Fruit fly (Drosophila melanogaster) whole organism, embryonic: ENCODE data around the gene CG13838.

Experiments used
- Bgb ChIP-seq: fragments of 200-800 bp; sonication (Bioruptor generic); IDR thresholded peaks from 2 replicates; pipeline ENCODE4 v1.3.6; 2022; ENCODE audit warnings: missing biosample characterization, missing genetic modification characterization; ENCODE audit not compliant: partially characterized antibody
- CG10565 ChIP-seq: fragments of 200-800 bp; sonication (Bioruptor generic); optimal IDR thresholded peaks from 3 replicates; lab custom pipeline; 2016; ENCODE audit warnings: missing biosample characterization, mild to moderate bottlenecking, missing genetic modification characterization
- CG10654 ChIP-seq: fragments of 200-800 bp; sonication (Bioruptor generic); optimal IDR thresholded peaks from 2 replicates; lab custom pipeline; 2016; ENCODE audit warnings: missing biosample characterization, missing genetic modification characterization
- CG12219 ChIP-seq: fragments of 200-800 bp; sonication (Bioruptor generic); optimal IDR thresholded peaks from 3 replicates; lab custom pipeline; 2018; ENCODE audit warnings: missing biosample characterization, mild to moderate bottlenecking, missing genetic modification characterization
- CG13624 ChIP-seq: fragments of 200-800 bp; sonication (Bioruptor generic); optimal IDR thresholded peaks from 2 replicates; lab custom pipeline; 2016; ENCODE audit warnings: missing biosample characterization, missing genetic modification characterization
- CG14050 ChIP-seq: fragments of 200-800 bp; sonication (Bioruptor generic); IDR thresholded peaks from 3 replicates; pipeline ENCODE4 v1.3.6; 2022; ENCODE audit warnings: missing biosample characterization, missing genetic modification characterization
- CG14710 ChIP-seq: fragments of 200-800 bp; sonication (Bioruptor generic); optimal IDR thresholded peaks from 3 replicates; lab custom pipeline; 2019; ENCODE audit warnings: missing biosample characterization, mild to moderate bottlenecking, missing genetic modification characterization, moderate library complexity
- CG15073 ChIP-seq: fragments of 200-800 bp; sonication (Bioruptor generic); optimal IDR thresholded peaks from 2 replicates; lab custom pipeline; 2016; ENCODE audit warnings: missing biosample characterization, missing genetic modification characterization
- CG15601 ChIP-seq: fragments of 200-800 bp; sonication (Bioruptor generic); optimal IDR thresholded peaks from 3 replicates; lab custom pipeline; 2019; ENCODE audit warnings: missing biosample characterization, mild to moderate bottlenecking, missing genetic modification characterization, moderate library complexity
- CG17186 ChIP-seq: fragments of 200-800 bp; sonication (Bioruptor generic); optimal IDR thresholded peaks from 3 replicates; lab custom pipeline; 2017; ENCODE audit warnings: missing biosample characterization, missing genetic modification reagents, missing genetic modification characterization
- CG17361 ChIP-seq: fragments of 200-800 bp; sonication (Bioruptor generic); IDR thresholded peaks from 3 replicates; pipeline ENCODE4 v1.3.6; 2022; ENCODE audit warnings: missing biosample characterization, missing genetic modification characterization
- CG18262 ChIP-seq: fragments of 200-800 bp; optimal IDR thresholded peaks from 3 replicates; lab custom pipeline; 2019; ENCODE audit warnings: missing biosample characterization, mild to moderate bottlenecking, missing genetic modification characterization, moderate library complexity
- CG31441 ChIP-seq: fragments of 200-800 bp; sonication (Bioruptor generic); IDR thresholded peaks from 2 replicates; pipeline ENCODE4 v1.3.6; 2022; ENCODE audit warnings: missing biosample characterization, missing genetic modification characterization
- CG4282 ChIP-seq: fragments of 200-800 bp; sonication (Bioruptor generic); optimal IDR thresholded peaks from 2 replicates; lab custom pipeline; 2016; ENCODE audit warnings: missing biosample characterization, missing genetic modification characterization
- CG4360 ChIP-seq: fragments of 200-800 bp; sonication (Bioruptor generic); IDR thresholded peaks from 2 replicates; pipeline ENCODE4 v1.3.6; 2022; ENCODE audit warnings: missing biosample characterization, missing genetic modification characterization
- CG43689 ChIP-seq: fragments of 200-800 bp; sonication (Bioruptor generic); IDR thresholded peaks from 2 replicates; pipeline ENCODE4 v1.3.6; 2022; ENCODE audit warnings: missing biosample characterization, missing genetic modification characterization
- CG4707 ChIP-seq: fragments of 200-800 bp; sonication (Bioruptor generic); optimal IDR thresholded peaks from 2 replicates; lab custom pipeline; 2018; ENCODE audit warnings: missing biosample characterization, mild to moderate bottlenecking, missing genetic modification characterization, moderate library complexity
- CG9797 ChIP-seq: fragments of 200-800 bp; sonication (Bioruptor generic); optimal IDR thresholded peaks from 3 replicates; lab custom pipeline; 2018; ENCODE audit warnings: missing biosample characterization, mild to moderate bottlenecking, missing genetic modification characterization
- D19A ChIP-seq: fragments of 200-800 bp; optimal IDR thresholded peaks from 3 replicates; lab custom pipeline; 2019; ENCODE audit warnings: missing biosample characterization, mild to moderate bottlenecking, missing genetic modification characterization, moderate library complexity
- Dek ChIP-seq: fragments of 200-800 bp; sonication (Bioruptor generic); optimal IDR thresholded peaks from 3 replicates; lab custom pipeline; 2019; ENCODE audit warnings: missing biosample characterization, mild to moderate bottlenecking, missing genetic modification characterization, moderate library complexity
- Dll ChIP-seq: fragments of 200-800 bp; sonication (Bioruptor generic); IDR thresholded peaks from 4 replicates; pipeline ENCODE4 v1.3.6; 2022; ENCODE audit warnings: missing biosample characterization, missing genetic modification characterization; ENCODE audit not compliant: partially characterized antibody
- ERR ChIP-seq: fragments of 200-800 bp; sonication (Bioruptor generic); optimal IDR thresholded peaks from 2 replicates; lab custom pipeline; 2016; ENCODE audit warnings: missing biosample characterization, missing genetic modification characterization
- Elba2 ChIP-seq: fragments of 200-800 bp; sonication (Bioruptor generic); optimal IDR thresholded peaks from 3 replicates; lab custom pipeline; 2016; ENCODE audit warnings: missing biosample characterization, missing genetic modification characterization
- HLH4C ChIP-seq: fragments of 200-800 bp; sonication (Bioruptor generic); IDR thresholded peaks from 3 replicates; pipeline ENCODE4 v1.3.6; 2022; ENCODE audit warnings: missing biosample characterization, missing genetic modification characterization; ENCODE audit not compliant: partially characterized antibody
- Hand ChIP-seq: fragments of 200-800 bp; sonication (Bioruptor generic); optimal IDR thresholded peaks from 2 replicates; lab custom pipeline; 2017; ENCODE audit warnings: mild to moderate bottlenecking, missing biosample characterization, missing genetic modification reagents, missing genetic modification characterization
- HmgD ChIP-seq: fragments of 200-800 bp; sonication (Bioruptor generic); optimal IDR thresholded peaks from 3 replicates; lab custom pipeline; 2016; ENCODE audit warnings: missing biosample characterization, missing genetic modification characterization
- Hmr ChIP-seq: fragments of 200-800 bp; sonication (Bioruptor generic); optimal IDR thresholded peaks from 3 replicates; lab custom pipeline; 2017; ENCODE audit warnings: mild to moderate bottlenecking, missing biosample characterization, missing genetic modification reagents, missing genetic modification characterization
- Med ChIP-seq: fragments of 200-800 bp; sonication (Bioruptor generic); peaks from one replicate; lab custom pipeline; 2016; ENCODE audit warnings: missing biosample characterization, missing genetic modification characterization, mild to moderate bottlenecking, inconsistent platforms, moderate library complexity
- Nf-YC ChIP-seq: fragments of 200-800 bp; optimal IDR thresholded peaks from 3 replicates; lab custom pipeline; 2019; ENCODE audit warnings: missing biosample characterization, mild to moderate bottlenecking, missing genetic modification characterization, moderate library complexity
- Opbp ChIP-seq: fragments of 200-800 bp; sonication (Bioruptor generic); IDR thresholded peaks from 3 replicates; pipeline ENCODE4 v1.3.6; 2022; ENCODE audit warnings: missing biosample characterization, missing genetic modification characterization; ENCODE audit not compliant: partially characterized antibody
- Poxn ChIP-seq: fragments of 200-800 bp; sonication (Bioruptor generic); IDR thresholded peaks from 2 replicates; pipeline ENCODE4 v1.3.6; 2022; ENCODE audit warnings: missing biosample characterization, missing genetic modification characterization
- Ravus ChIP-seq: fragments of 200-800 bp; sonication (Bioruptor generic); IDR thresholded peaks from 2 replicates; pipeline ENCODE4 v1.3.6; 2022; ENCODE audit warnings: missing biosample characterization, missing genetic modification characterization
- Sin3A ChIP-seq: fragments of >200 bp; optimal IDR thresholded peaks from 2 replicates; lab custom pipeline; 2018
- ara ChIP-seq: fragments of 200-800 bp; sonication (Bioruptor generic); IDR thresholded peaks from 2 replicates; pipeline ENCODE4 v1.3.6; 2022; ENCODE audit warnings: missing biosample characterization, missing genetic modification characterization
- bcd ChIP-seq: fragments of 200-800 bp; sonication (Bioruptor generic); optimal IDR thresholded peaks from 2 replicates; lab custom pipeline; 2017; ENCODE audit warnings: missing biosample characterization, mild to moderate bottlenecking, missing genetic modification characterization
- cad ChIP-seq: fragments of >200 bp; optimal IDR thresholded peaks from 2 replicates; lab custom pipeline; 2017; ENCODE audit warnings: missing biosample characterization, missing genetic modification characterization
- corto ChIP-seq: fragments of 200-800 bp; sonication (Bioruptor generic); optimal IDR thresholded peaks from 2 replicates; lab custom pipeline; 2016; ENCODE audit warnings: missing biosample characterization, mild to moderate bottlenecking, missing genetic modification characterization, moderate library complexity
- esg ChIP-seq: fragments of 200-800 bp; sonication (Bioruptor generic); conservative IDR thresholded peaks from 2 replicates; pipeline ENCODE4 v1.3.6; 2022; ENCODE audit warnings: missing biosample characterization, missing genetic modification characterization
- eve ChIP-seq, 2 experiments: fragments of >200 bp; optimal IDR thresholded peaks; 2 replicates each; lab custom pipeline; 2017; ENCODE audit warnings: missing biosample characterization in 2 of 2, missing genetic modification characterization in 2 of 2
- fru ChIP-seq: fragments of >200 bp; optimal IDR thresholded peaks from 2 replicates; lab custom pipeline; 2017
- gfzf ChIP-seq: fragments of 200-800 bp; sonication (Bioruptor generic); optimal IDR thresholded peaks from 2 replicates; lab custom pipeline; 2016; ENCODE audit warnings: missing biosample characterization, mild to moderate bottlenecking, missing genetic modification characterization, moderate library complexity
- gt ChIP-seq: fragments of 200-800 bp; sonication (Bioruptor generic); IDR thresholded peaks from 2 replicates; pipeline ENCODE4 v1.3.6; 2022; ENCODE audit warnings: missing biosample characterization, missing genetic modification characterization
- jing ChIP-seq: fragments of 200-800 bp; sonication (Bioruptor generic); optimal IDR thresholded peaks from 2 replicates; lab custom pipeline; 2018; ENCODE audit warnings: missing biosample characterization, mild to moderate bottlenecking, missing genetic modification characterization
- jumu ChIP-seq: fragments of 200-800 bp; sonication (Bioruptor generic); optimal IDR thresholded peaks from 3 replicates; lab custom pipeline; 2016; ENCODE audit warnings: missing biosample characterization, missing genetic modification characterization
- lmd ChIP-seq: fragments of 200-800 bp; sonication (Bioruptor generic); IDR thresholded peaks from 2 replicates; pipeline ENCODE4 v1.3.6; 2022; ENCODE audit warnings: missing biosample characterization, missing genetic modification characterization
- odd ChIP-seq: fragments of 200-800 bp; sonication (Bioruptor generic); optimal IDR thresholded peaks from 2 replicates; lab custom pipeline; 2017; ENCODE audit warnings: missing biosample characterization, mild to moderate bottlenecking, missing genetic modification characterization
- pnt ChIP-seq: fragments of 200-800 bp; sonication (Bioruptor generic); optimal IDR thresholded peaks from 3 replicates; lab custom pipeline; 2016; ENCODE audit warnings: missing biosample characterization, missing genetic modification characterization
- stwl ChIP-seq: fragments of 200-800 bp; sonication (Bioruptor generic); optimal IDR thresholded peaks from 3 replicates; lab custom pipeline; 2018; ENCODE audit warnings: missing biosample characterization, mild to moderate bottlenecking, missing genetic modification characterization, moderate library complexity
- tgo ChIP-seq: fragments of 200-800 bp; sonication (Bioruptor generic); IDR thresholded peaks from 3 replicates; pipeline ENCODE4 v1.3.6; 2022; ENCODE audit warnings: missing biosample characterization, missing genetic modification characterization
- tin ChIP-seq: fragments of 200-800 bp; sonication (Bioruptor generic); optimal IDR thresholded peaks from 3 replicates; lab custom pipeline; 2016; ENCODE audit warnings: missing biosample characterization, missing genetic modification characterization
- vnd ChIP-seq: fragments of 200-800 bp; sonication (Bioruptor generic); IDR thresholded peaks from 3 replicates; pipeline ENCODE4 v1.3.6; 2022; ENCODE audit warnings: missing biosample characterization, missing genetic modification characterization; ENCODE audit not compliant: partially characterized antibody
- zfh1 ChIP-seq: fragments of 200-800 bp; sonication (Bioruptor generic); IDR thresholded peaks from 3 replicates; pipeline ENCODE4 v1.3.6; 2022; ENCODE audit warnings: missing biosample characterization, missing genetic modification characterization

CG13838 gene

DNA sequence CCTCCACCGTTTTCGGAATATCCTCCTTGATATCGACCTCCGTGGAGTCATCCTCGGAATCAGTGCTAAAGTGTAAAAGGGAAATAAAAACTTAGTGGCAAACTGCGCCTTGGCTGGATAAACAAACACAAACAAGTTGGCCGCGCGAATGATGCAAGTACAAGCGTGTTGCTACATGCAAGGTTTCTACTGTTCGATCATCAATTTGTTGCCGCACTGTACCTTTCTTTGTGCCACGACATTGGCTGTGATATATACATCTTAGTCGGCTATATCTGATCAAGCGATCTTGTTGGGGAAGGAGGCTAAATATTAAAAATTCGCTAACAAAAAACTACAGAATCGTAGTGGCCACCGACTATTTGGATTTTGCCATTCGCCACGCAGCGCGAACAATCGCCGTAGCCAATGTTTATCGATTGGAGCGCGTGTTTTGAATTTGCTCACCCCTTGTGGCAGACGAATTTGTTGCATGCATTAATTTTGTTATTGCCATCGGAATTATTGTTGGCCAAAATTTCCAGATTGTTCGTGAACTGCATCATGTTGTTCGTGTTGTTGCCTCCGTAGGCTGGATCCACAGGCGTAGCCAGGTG lies 11.2 kb downstream of the CG13838 start:
- no peak for TF ChIP-seq Nf-YC
- TF ChIP-seq Hand, result no peak
- 0 out of 3 replicates have a peak, but pooled peaks have one; percentile 12 for TF ChIP-seq vnd (GFP tag; lab: Robert Waterston, UW)
- TF ChIP-seq Poxn, result no peak
- TF ChIP-seq D19A (tag; lab: Kevin White, UChicago), result no peak
- no peak for TF ChIP-seq CG18262
- TF ChIP-seq jing (GFP tag; lab: Kevin White, UChicago), result no peak
- TF ChIP-seq CG17186 (GFP tag; lab: Kevin White, UChicago), result no peak
- TF ChIP-seq odd, result no peak
- TF ChIP-seq Med (GFP tag; lab: Kevin White, UChicago), result peak; percentile 43
- TF ChIP-seq pnt (GFP tag; lab: Kevin White, UChicago), result no peak
- no peak for TF ChIP-seq Dek
- TF ChIP-seq stwl (tag; lab: Kevin White, UChicago), result peak; percentile 4
- TF ChIP-seq Bgb (GFP tag; lab: Robert Waterston, UW), result peak; percentile 60
- no peak for TF ChIP-seq esg (GFP tag; lab: Robert Waterston, UW)
- no peak for TF ChIP-seq CG10565 (GFP tag; lab: Kevin White, UChicago)
- no peak for TF ChIP-seq tin (GFP tag; lab: Kevin White, UChicago)
- peak; percentile 56; the same call in 2 of the 3 replicates for TF ChIP-seq Opbp (GFP tag; lab: Robert Waterston, UW)
- TF ChIP-seq Elba2 (GFP tag; lab: Kevin White, UChicago), result no peak
- no peak for TF ChIP-seq CG31441
- TF ChIP-seq CG9797 (GFP tag; lab: Kevin White, UChicago), result no peak
- TF ChIP-seq CG4707 (GFP tag; lab: Kevin White, UChicago), result no peak
- TF ChIP-seq CG14710 (tag; lab: Kevin White, UChicago), result no peak
- 0 out of 4 replicates have a peak, but pooled peaks have one; percentile 19 for TF ChIP-seq Dll (GFP tag; lab: Robert Waterston, UW)
- no peak for TF ChIP-seq lmd (GFP tag; lab: Robert Waterston, UW)
- no peak for TF ChIP-seq gt
- no peak for TF ChIP-seq ERR (GFP tag; lab: Kevin White, UChicago)
- TF ChIP-seq Hmr, result no peak
- no peak for TF ChIP-seq gfzf (GFP tag; lab: Kevin White, UChicago)
- TF ChIP-seq CG15601 (tag; lab: Kevin White, UChicago), result no peak
- no peak for TF ChIP-seq Sin3A (lab: Kevin White, UChicago)
- no peak for TF ChIP-seq CG43689 (GFP tag; lab: Robert Waterston, UW)
- no peak for TF ChIP-seq zfh1 (GFP tag; lab: Robert Waterston, UW)
- no peak for TF ChIP-seq bcd (GFP tag; lab: Kevin White, UChicago)
- TF ChIP-seq HLH4C (GFP tag; lab: Robert Waterston, UW), result 0 out of 3 replicates have a peak, but pooled peaks have one; percentile 7
- TF ChIP-seq ara (GFP tag; lab: Robert Waterston, UW), result no peak
- TF ChIP-seq CG15073 (GFP tag; lab: Kevin White, UChicago), result no peak
- TF ChIP-seq CG4360, result no peak
- TF ChIP-seq eve (GFP tag; optimal IDR thresholded peaks at IDR 0.05; lab: Kevin White, UChicago), result no peak
- no peak for TF ChIP-seq corto (GFP tag; lab: Kevin White, UChicago)
- no peak for TF ChIP-seq HmgD
- TF ChIP-seq CG14050 (GFP tag; lab: Robert Waterston, UW), result no peak
- no peak for TF ChIP-seq cad
- no peak for TF ChIP-seq fru (lab: Kevin White, UChicago)
- no peak for TF ChIP-seq CG13624 (GFP tag; lab: Kevin White, UChicago)
- TF ChIP-seq CG10654, result no peak
- TF ChIP-seq CG4282 (GFP tag; lab: Kevin White, UChicago), result no peak
- no peak for TF ChIP-seq tgo
- no peak for TF ChIP-seq jumu (GFP tag; lab: Kevin White, UChicago)
- no peak for TF ChIP-seq Ravus (GFP tag; lab: Robert Waterston, UW)
- no peak for TF ChIP-seq CG17361
- no peak for TF ChIP-seq CG12219
